Fruit fly (Drosophila melanogaster) whole organism, pupa: Measurements from ENCODE around the gene VhaM9.7-c.
A peak's percentile ranks its signal among the peaks of the same experiment; 100 is the strongest.

Experiments used
- CG10348 ChIP-seq: fragments of 200-800 bp; sonication (Bioruptor generic); IDR thresholded peaks from 2 replicates; pipeline ENCODE4 v1.3.6; 2022; ENCODE audit warnings: missing biosample characterization, missing genetic modification characterization
- CG12605 ChIP-seq: fragments of 200-800 bp; sonication (Bioruptor generic); IDR thresholded peaks from 2 replicates; pipeline ENCODE4 v1.3.6; 2022; ENCODE audit warnings: missing biosample characterization, missing genetic modification characterization
- CG13204 ChIP-seq: fragments of 200-800 bp; sonication (Bioruptor generic); optimal IDR thresholded peaks from 2 replicates; lab custom pipeline; 2018; ENCODE audit warnings: missing biosample characterization, mild to moderate bottlenecking, missing genetic modification characterization, moderate library complexity
- CG14655 ChIP-seq: fragments of 200-800 bp; sonication (Bioruptor generic); optimal IDR thresholded peaks from 3 replicates; lab custom pipeline; 2017; ENCODE audit warnings: mild to moderate bottlenecking, missing biosample characterization, missing genetic modification reagents, missing genetic modification characterization
- CG15710 ChIP-seq: fragments of 200-800 bp; sonication (Bioruptor generic); optimal IDR thresholded peaks from 2 replicates; lab custom pipeline; 2018; ENCODE audit warnings: missing biosample characterization, mild to moderate bottlenecking, missing genetic modification characterization, moderate library complexity
- CG17806 ChIP-seq: fragments of 200-800 bp; sonication (Bioruptor generic); optimal IDR thresholded peaks from 2 replicates; lab custom pipeline; 2018; ENCODE audit warnings: missing biosample characterization, mild to moderate bottlenecking, missing genetic modification characterization, moderate library complexity
- CG32121 ChIP-seq: fragments of 200-800 bp; sonication (Bioruptor generic); IDR thresholded peaks from 2 replicates; pipeline ENCODE4 v1.3.6; 2022; ENCODE audit warnings: missing biosample characterization, missing genetic modification characterization
- CG34367 ChIP-seq: fragments of 200-800 bp; sonication (Bioruptor generic); optimal IDR thresholded peaks from 2 replicates; lab custom pipeline; 2018; ENCODE audit warnings: missing biosample characterization, mild to moderate bottlenecking, missing genetic modification characterization
- CG4496 ChIP-seq: fragments of 200-800 bp; sonication (Bioruptor generic); IDR thresholded peaks from 3 replicates; pipeline ENCODE4 v1.3.6; 2022; ENCODE audit warnings: missing biosample characterization, missing genetic modification characterization
- CG8159 ChIP-seq: fragments of 200-800 bp; sonication (Bioruptor generic); optimal IDR thresholded peaks from 3 replicates; lab custom pipeline; 2018; ENCODE audit warnings: missing biosample characterization, mild to moderate bottlenecking, missing genetic modification characterization, moderate library complexity
- CG8301 ChIP-seq: fragments of 200-800 bp; sonication (Bioruptor generic); optimal IDR thresholded peaks from 2 replicates; lab custom pipeline; 2018; ENCODE audit warnings: missing biosample characterization, mild to moderate bottlenecking, missing genetic modification characterization
- CG9948 ChIP-seq: fragments of 200-800 bp; sonication (Bioruptor generic); optimal IDR thresholded peaks from 2 replicates; lab custom pipeline; 2018; ENCODE audit warnings: missing biosample characterization, mild to moderate bottlenecking, missing genetic modification characterization, moderate library complexity
- D1 ChIP-seq: fragments of 200-800 bp; sonication (Bioruptor generic); optimal IDR thresholded peaks from 2 replicates; lab custom pipeline; 2018; ENCODE audit warnings: missing biosample characterization, mild to moderate bottlenecking, missing genetic modification characterization, moderate library complexity
- EcR ChIP-seq: fragments of 200-800 bp; sonication (Bioruptor generic); optimal IDR thresholded peaks from 3 replicates; lab custom pipeline; 2019; ENCODE audit warnings: missing biosample characterization, missing genetic modification characterization, mild to moderate bottlenecking, moderate library complexity, missing genetic modification reagents
- Ets98B ChIP-seq: fragments of 200-800 bp; sonication (Bioruptor generic); IDR thresholded peaks from 2 replicates; pipeline ENCODE4 v1.3.6; 2022; ENCODE audit warnings: missing biosample characterization, missing genetic modification characterization
- Pif1A ChIP-seq: fragments of 200-800 bp; sonication (Bioruptor generic); optimal IDR thresholded peaks from 3 replicates; lab custom pipeline; 2016; ENCODE audit warnings: missing biosample characterization, missing genetic modification characterization
- Pif1B ChIP-seq: fragments of 200-800 bp; sonication (Bioruptor generic); optimal IDR thresholded peaks from 3 replicates; lab custom pipeline; 2016; ENCODE audit warnings: missing biosample characterization, missing genetic modification characterization
- Snoo ChIP-seq: fragments of 200-800 bp; sonication (Bioruptor generic); optimal IDR thresholded peaks from 3 replicates; lab custom pipeline; 2017; ENCODE audit warnings: missing biosample characterization, mild to moderate bottlenecking, missing genetic modification characterization, inconsistent platforms
- fd96Ca ChIP-seq: fragments of 200-800 bp; sonication (Bioruptor generic); IDR thresholded peaks from 3 replicates; pipeline ENCODE4 v1.3.6; 2022; ENCODE audit warnings: missing biosample characterization, missing genetic modification characterization
- gl ChIP-seq: fragments of 200-800 bp; sonication (Bioruptor generic); optimal IDR thresholded peaks from 2 replicates; lab custom pipeline; 2018; ENCODE audit warnings: missing biosample characterization, mild to moderate bottlenecking, missing genetic modification characterization
- rn ChIP-seq: fragments of 200-800 bp; sonication (Bioruptor generic); IDR thresholded peaks from 2 replicates; pipeline ENCODE4 v1.3.6; 2022; ENCODE audit warnings: missing biosample characterization, missing genetic modification characterization

The VhaM9.7-c gene

dm6 chr3L:4225647-4226470 lies 39.2 kb upstream of the VhaM9.7-c start:
- TF ChIP-seq Pif1A (GFP tag; lab: Kevin White, UChicago) (no peak), CG10348 (GFP tag; lab: Robert Waterston, UW) (no peak), fd96Ca (GFP tag; lab: Robert Waterston, UW) (0 out of 3 replicates have a peak, but pooled peaks have one; percentile 36), EcR (GFP tag; lab: Kevin White, UChicago) (peak; percentile 40), CG4496 (GFP tag; lab: Robert Waterston, UW) (no peak), CG17806 (tag; lab: Kevin White, UChicago) (no peak), Pif1B (no peak), D1 (tag; lab: Kevin White, UChicago) (no peak), CG32121 (GFP tag; lab: Robert Waterston, UW) (no peak), CG8159 (tag; lab: Kevin White, UChicago) (no peak), Ets98B (GFP tag; lab: Robert Waterston, UW) (peak; percentile 30; the same call in 1 of the 2 replicates), CG14655 (GFP tag; lab: Kevin White, UChicago) (peak; percentile 20), gl (tag; lab: Kevin White, UChicago) (peak; percentile 8), CG9948 (tag; lab: Kevin White, UChicago) (no peak), CG12605 (GFP tag; lab: Robert Waterston, UW) (no peak; the same call in 1 of the 2 replicates), Snoo (tag; lab: Kevin White, UChicago) (no peak), CG13204 (GFP tag; lab: Kevin White, UChicago) (no peak), CG8301 (tag; lab: Kevin White, UChicago) (peak; percentile 18), rn (no peak), CG15710 (no peak), CG34367 (no peak)

dm6 chr3L:4221792-4222191 lies 35.1 kb upstream of the VhaM9.7-c start:
- TF ChIP-seq CG8301 (tag; lab: Kevin White, UChicago) = no peak

dm6 chr3L:4221226-4221770 lies 34.6 kb upstream of the VhaM9.7-c start:
- peak; percentile 74 for TF ChIP-seq EcR (GFP tag; lab: Kevin White, UChicago)
- TF ChIP-seq Pif1B = no peak
- TF ChIP-seq CG9948 (tag; lab: Kevin White, UChicago) = no peak
- TF ChIP-seq CG32121 (GFP tag; lab: Robert Waterston, UW) = peak; percentile 55; the same call in 1 of the 2 replicates
- TF ChIP-seq Ets98B (GFP tag; lab: Robert Waterston, UW) = peak; percentile 64
- TF ChIP-seq CG8159 (tag; lab: Kevin White, UChicago) = peak; percentile 16
- no peak for TF ChIP-seq rn
- peak; percentile 37; the same call in 1 of the 3 replicates for TF ChIP-seq CG4496 (GFP tag; lab: Robert Waterston, UW)
- TF ChIP-seq gl (tag; lab: Kevin White, UChicago) = no peak
- TF ChIP-seq CG13204 (GFP tag; lab: Kevin White, UChicago) = peak; percentile 46

- TF ChIP-seq CG32121 (GFP tag; lab: Robert Waterston, UW) (no peak), CG17806 (tag; lab: Kevin White, UChicago) (no peak), CG13204 (GFP tag; lab: Kevin White, UChicago) (no peak), CG15710 (no peak), Pif1B (no peak), fd96Ca (GFP tag; lab: Robert Waterston, UW) (no peak), CG9948 (tag; lab: Kevin White, UChicago) (no peak), Pif1A (GFP tag; lab: Kevin White, UChicago) (no peak), gl (tag; lab: Kevin White, UChicago) (no peak), CG12605 (GFP tag; lab: Robert Waterston, UW) (no peak), CG34367 (no peak), CG8301 (tag; lab: Kevin White, UChicago) (no peak), CG8159 (tag; lab: Kevin White, UChicago) (no peak), D1 (tag; lab: Kevin White, UChicago) (no peak), CG14655 (GFP tag; lab: Kevin White, UChicago) (no peak)
Observed at dm6 chr3L:4220679-4221078, 34.0 kb upstream of the VhaM9.7-c start.

dm6 chr3L:4219291-4220228 lies 32.9 kb upstream of the VhaM9.7-c start:
- TF ChIP-seq Ets98B (GFP tag; lab: Robert Waterston, UW) = peak; percentile 21; the same call in 1 of the 2 replicates
- TF ChIP-seq CG4496 (GFP tag; lab: Robert Waterston, UW) = peak; percentile 37; the same call in 1 of the 3 replicates
- no peak for TF ChIP-seq CG9948 (tag; lab: Kevin White, UChicago)
- 0 out of 2 replicates have a peak, but pooled peaks have one; percentile 12 for TF ChIP-seq CG32121 (GFP tag; lab: Robert Waterston, UW)
